Fruit fly (Drosophila melanogaster): ENCODE measurements around the gene asl.
A peak's percentile ranks its signal among the peaks of the same experiment; 100 is the strongest.

The asl gene

dm6 chr3R:5606477-5606876 lies at the start of gene asl:
Gene asl, minus strand, starts transcription at chr3R:5606543.
- TF ChIP-seq D1 (tag; optimal IDR thresholded peaks at IDR 0.05): no peak
- no peak for TF ChIP-seq CG10348 (GFP tag; IDR thresholded peaks at IDR 0.05)
- TF ChIP-seq CG4496 (GFP tag; IDR thresholded peaks at IDR 0.05): peak; percentile 58; the same call in 1 of the 3 replicates
- TF ChIP-seq CG9948 (tag; optimal IDR thresholded peaks at IDR 0.05): peak; percentile 39
- TF ChIP-seq EcR (GFP tag; optimal IDR thresholded peaks at IDR 0.05): no peak
- no peak for TF ChIP-seq CG8301 (tag; optimal IDR thresholded peaks at IDR 0.05)
- no peak for TF ChIP-seq gl (tag; optimal IDR thresholded peaks at IDR 0.05)
- no peak for TF ChIP-seq CG13204 (GFP tag; optimal IDR thresholded peaks at IDR 0.05)
- TF ChIP-seq CG15710 (tag; optimal IDR thresholded peaks at IDR 0.05): peak; percentile 54
- TF ChIP-seq Pif1B (GFP tag; optimal IDR thresholded peaks at IDR 0.05): no peak
- TF ChIP-seq CG8159 (tag; optimal IDR thresholded peaks at IDR 0.05): peak; percentile 66
- TF ChIP-seq Snoo (tag; optimal IDR thresholded peaks at IDR 0.05): peak; percentile 40
- TF ChIP-seq CG12605 (GFP tag; IDR thresholded peaks at IDR 0.05): no peak
- TF ChIP-seq fd96Ca (GFP tag; IDR thresholded peaks at IDR 0.05): peak; percentile 73
- TF ChIP-seq CG14655 (GFP tag; optimal IDR thresholded peaks at IDR 0.05): no peak
- peak; percentile 55 for TF ChIP-seq CG17806 (tag; optimal IDR thresholded peaks at IDR 0.05)
- TF ChIP-seq CG34367 (tag; optimal IDR thresholded peaks at IDR 0.05): no peak
- TF ChIP-seq Pif1A (GFP tag; optimal IDR thresholded peaks at IDR 0.05): no peak
- TF ChIP-seq CG32121 (GFP tag; IDR thresholded peaks at IDR 0.05): peak; percentile 62; the same call in 1 of the 2 replicates
- TF ChIP-seq Ets98B (GFP tag; IDR thresholded peaks at IDR 0.05): peak; percentile 69
- no peak for TF ChIP-seq rn (GFP tag; IDR thresholded peaks at IDR 0.05)

- TF ChIP-seq CG12605 (GFP tag; IDR thresholded peaks at IDR 0.05) (peak; percentile 49; the same call in 1 of the 2 replicates), CG17806 (tag; optimal IDR thresholded peaks at IDR 0.05) (peak; percentile 85), Pif1A (GFP tag; optimal IDR thresholded peaks at IDR 0.05) (peak; percentile 87), rn (GFP tag; IDR thresholded peaks at IDR 0.05) (peak; percentile 85), CG9948 (tag; optimal IDR thresholded peaks at IDR 0.05) (peak; percentile 83), CG10348 (GFP tag; IDR thresholded peaks at IDR 0.05) (peak; percentile 59; the same call in 1 of the 2 replicates), Ets98B (GFP tag; IDR thresholded peaks at IDR 0.05) (peak; percentile 85), CG34367 (tag; optimal IDR thresholded peaks at IDR 0.05) (peak; percentile 81), CG8159 (tag; optimal IDR thresholded peaks at IDR 0.05) (peak; percentile 89), CG8301 (tag; optimal IDR thresholded peaks at IDR 0.05) (peak; percentile 74), fd96Ca (GFP tag; IDR thresholded peaks at IDR 0.05) (peak; percentile 84), CG15710 (tag; optimal IDR thresholded peaks at IDR 0.05) (peak; percentile 90), Pif1B (GFP tag; optimal IDR thresholded peaks at IDR 0.05) (peak; percentile 73), CG32121 (GFP tag; IDR thresholded peaks at IDR 0.05) (peak; percentile 91), EcR (GFP tag; optimal IDR thresholded peaks at IDR 0.05) (peak; percentile 12), CG14655 (GFP tag; optimal IDR thresholded peaks at IDR 0.05) (no peak), gl (tag; optimal IDR thresholded peaks at IDR 0.05) (peak; percentile 67), CG4496 (GFP tag; IDR thresholded peaks at IDR 0.05) (peak; percentile 88), CG13204 (GFP tag; optimal IDR thresholded peaks at IDR 0.05) (no peak), D1 (tag; optimal IDR thresholded peaks at IDR 0.05) (no peak), Snoo (tag; optimal IDR thresholded peaks at IDR 0.05) (peak; percentile 84)
These were observed 48.4 kb upstream of the asl start, which contains the start of the genes elm and MED27 for dm6 chr3R:5654692-5655181. Gene elm, minus strand, starts transcription at chr3R:5654861. Gene MED27, plus strand, starts transcription at chr3R:5655139.

- TF ChIP-seq CG17806 (tag; optimal IDR thresholded peaks at IDR 0.05) (no peak), D1 (tag; optimal IDR thresholded peaks at IDR 0.05) (no peak), Snoo (tag; optimal IDR thresholded peaks at IDR 0.05) (no peak), Ets98B (GFP tag; IDR thresholded peaks at IDR 0.05) (no peak), EcR (GFP tag; optimal IDR thresholded peaks at IDR 0.05) (no peak), Pif1B (GFP tag; optimal IDR thresholded peaks at IDR 0.05) (no peak), Pif1A (GFP tag; optimal IDR thresholded peaks at IDR 0.05) (no peak), CG8159 (tag; optimal IDR thresholded peaks at IDR 0.05) (no peak), gl (tag; optimal IDR thresholded peaks at IDR 0.05) (no peak), CG14655 (GFP tag; optimal IDR thresholded peaks at IDR 0.05) (no peak), CG4496 (GFP tag; IDR thresholded peaks at IDR 0.05) (no peak), CG10348 (GFP tag; IDR thresholded peaks at IDR 0.05) (no peak), CG32121 (GFP tag; IDR thresholded peaks at IDR 0.05) (no peak), CG12605 (GFP tag; IDR thresholded peaks at IDR 0.05) (no peak), CG34367 (tag; optimal IDR thresholded peaks at IDR 0.05) (no peak), CG13204 (GFP tag; optimal IDR thresholded peaks at IDR 0.05) (no peak), CG9948 (tag; optimal IDR thresholded peaks at IDR 0.05) (no peak)
These were observed 47.5 kb upstream of the asl start for dm6 chr3R:5653887-5654286.

- TF ChIP-seq CG34367 (tag; optimal IDR thresholded peaks at IDR 0.05): no peak
- TF ChIP-seq CG10348 (GFP tag; IDR thresholded peaks at IDR 0.05): no peak
- no peak for TF ChIP-seq EcR (GFP tag; optimal IDR thresholded peaks at IDR 0.05)
- no peak for TF ChIP-seq CG15710 (tag; optimal IDR thresholded peaks at IDR 0.05)
- TF ChIP-seq Snoo (tag; optimal IDR thresholded peaks at IDR 0.05): no peak
- no peak for TF ChIP-seq CG13204 (GFP tag; optimal IDR thresholded peaks at IDR 0.05)
- no peak for TF ChIP-seq D1 (tag; optimal IDR thresholded peaks at IDR 0.05)
- no peak for TF ChIP-seq CG32121 (GFP tag; IDR thresholded peaks at IDR 0.05)
- TF ChIP-seq Ets98B (GFP tag; IDR thresholded peaks at IDR 0.05): no peak
- TF ChIP-seq Pif1B (GFP tag; optimal IDR thresholded peaks at IDR 0.05): no peak
- no peak for TF ChIP-seq CG9948 (tag; optimal IDR thresholded peaks at IDR 0.05)
These were observed 43.6 kb upstream of the asl start for dm6 chr3R:5649903-5650302.

- TF ChIP-seq CG10348 (GFP tag; IDR thresholded peaks at IDR 0.05): no peak
- TF ChIP-seq CG8159 (tag; optimal IDR thresholded peaks at IDR 0.05): peak; percentile 63
- TF ChIP-seq D1 (tag; optimal IDR thresholded peaks at IDR 0.05): no peak
- TF ChIP-seq EcR (GFP tag; optimal IDR thresholded peaks at IDR 0.05): no peak
- no peak for TF ChIP-seq CG12605 (GFP tag; IDR thresholded peaks at IDR 0.05)
- TF ChIP-seq CG34367 (tag; optimal IDR thresholded peaks at IDR 0.05): no peak
- TF ChIP-seq CG8301 (tag; optimal IDR thresholded peaks at IDR 0.05): peak; percentile 9
- TF ChIP-seq Ets98B (GFP tag; IDR thresholded peaks at IDR 0.05): no peak; the same call in 1 of the 2 replicates
- no peak for TF ChIP-seq CG13204 (GFP tag; optimal IDR thresholded peaks at IDR 0.05)
- TF ChIP-seq CG17806 (tag; optimal IDR thresholded peaks at IDR 0.05): peak; percentile 22
- no peak for TF ChIP-seq CG14655 (GFP tag; optimal IDR thresholded peaks at IDR 0.05)
- no peak for TF ChIP-seq gl (tag; optimal IDR thresholded peaks at IDR 0.05)
- peak; percentile 39 for TF ChIP-seq Snoo (tag; optimal IDR thresholded peaks at IDR 0.05)
- peak; percentile 47; the same call in 1 of the 3 replicates for TF ChIP-seq CG4496 (GFP tag; IDR thresholded peaks at IDR 0.05)
- TF ChIP-seq rn (GFP tag; IDR thresholded peaks at IDR 0.05): no peak
- peak; percentile 44 for TF ChIP-seq CG15710 (tag; optimal IDR thresholded peaks at IDR 0.05)
- peak; percentile 61 for TF ChIP-seq Pif1B (GFP tag; optimal IDR thresholded peaks at IDR 0.05)
- peak; percentile 33 for TF ChIP-seq CG9948 (tag; optimal IDR thresholded peaks at IDR 0.05)
- TF ChIP-seq fd96Ca (GFP tag; IDR thresholded peaks at IDR 0.05): peak; percentile 13; the same call in 2 of the 3 replicates
- TF ChIP-seq Pif1A (GFP tag; optimal IDR thresholded peaks at IDR 0.05): peak; percentile 43
- TF ChIP-seq CG32121 (GFP tag; IDR thresholded peaks at IDR 0.05): no peak
These were observed 42.5 kb upstream of the asl start, which contains the start of the genes MTA1-like and Sec23 for dm6 chr3R:5648569-5649476. Gene MTA1-like, minus strand, starts transcription at chr3R:5648738. Gene Sec23, plus strand, starts transcription at chr3R:5649065.
